Fruit fly (Drosophila melanogaster) Kc167 (cell line): ENCODE measurements around the gene Larp4B.

Source experiments
- Sin3A ChIP-seq: fragments of >200 bp; optimal IDR thresholded peaks from 2 replicates; lab custom pipeline; 2018; ENCODE audit warnings: missing external identifiers
- h ChIP-seq: fragments of >200 bp; optimal IDR thresholded peaks from 3 replicates; lab custom pipeline; 2018; ENCODE audit warnings: missing external identifiers
- psq ChIP-seq: fragments of >200 bp; optimal IDR thresholded peaks from 2 replicates; lab custom pipeline; 2017; ENCODE audit warnings: missing external identifiers

- TF ChIP-seq psq (lab: Kevin White, UChicago) = no peak
- no peak for TF ChIP-seq h (lab: Kevin White, UChicago)
- no peak for TF ChIP-seq Sin3A (lab: Kevin White, UChicago)
Observed at dm6 chr3L:3250922-3251658, 26.5 kb downstream of the Larp4B start.
